Fruit fly (Drosophila melanogaster) whole organism, adult: ENCODE results near the gene MICU1.

Source experiments
- CG11617 ChIP-seq: fragments of 200-800 bp; sonication (Bioruptor generic); optimal IDR thresholded peaks from 2 replicates; lab custom pipeline; 2017; ENCODE audit warnings: mild to moderate bottlenecking, missing biosample characterization, missing genetic modification reagents, missing genetic modification characterization
- CG12768 ChIP-seq: fragments of 200-800 bp; sonication (Bioruptor generic); optimal IDR thresholded peaks from 2 replicates; lab custom pipeline; 2017; ENCODE audit warnings: missing biosample characterization, missing genetic modification characterization, mild to moderate bottlenecking, moderate library complexity, missing genetic modification reagents
- CG14711 ChIP-seq: fragments of 200-800 bp; sonication (Bioruptor generic); optimal IDR thresholded peaks from 2 replicates; lab custom pipeline; 2018; ENCODE audit warnings: missing biosample characterization, mild to moderate bottlenecking, missing genetic modification characterization, moderate library complexity
- CG1620 ChIP-seq: fragments of 200-800 bp; sonication (Bioruptor generic); optimal IDR thresholded peaks from 2 replicates; lab custom pipeline; 2016; ENCODE audit warnings: missing biosample characterization, missing genetic modification characterization
- CG33017 ChIP-seq: fragments of 200-800 bp; sonication (Bioruptor generic); optimal IDR thresholded peaks from 2 replicates; lab custom pipeline; 2018; ENCODE audit warnings: missing biosample characterization, mild to moderate bottlenecking, missing genetic modification characterization, moderate library complexity
- CG5204 ChIP-seq: fragments of 200-800 bp; sonication (Bioruptor generic); optimal IDR thresholded peaks from 2 replicates; lab custom pipeline; 2016; ENCODE audit warnings: missing biosample characterization, missing genetic modification characterization
- CG7045 ChIP-seq: fragments of 200-800 bp; sonication (Bioruptor generic); optimal IDR thresholded peaks from 2 replicates; lab custom pipeline; 2017; ENCODE audit warnings: missing biosample characterization, mild to moderate bottlenecking, missing genetic modification characterization
- CG7101 ChIP-seq: fragments of 200-800 bp; sonication (Bioruptor generic); optimal IDR thresholded peaks from 2 replicates; lab custom pipeline; 2018; ENCODE audit warnings: missing biosample characterization, mild to moderate bottlenecking, missing genetic modification characterization, moderate library complexity
- Clk ChIP-seq: fragments of 200-800 bp; sonication (Bioruptor generic); optimal IDR thresholded peaks from 2 replicates; lab custom pipeline; 2017; ENCODE audit warnings: missing biosample characterization, missing genetic modification characterization
- Crg-1 ChIP-seq: fragments of 200-800 bp; sonication (Bioruptor generic); optimal IDR thresholded peaks from 2 replicates; lab custom pipeline; 2016; ENCODE audit warnings: missing biosample characterization, missing genetic modification characterization
- Hr96 ChIP-seq: fragments of 200-800 bp; sonication (Bioruptor generic); optimal IDR thresholded peaks from 2 replicates; lab custom pipeline; 2016; ENCODE audit warnings: missing biosample characterization, missing genetic modification characterization
- Mnt ChIP-seq: fragments of 200-800 bp; sonication (Bioruptor generic); optimal IDR thresholded peaks from 2 replicates; lab custom pipeline; 2016; ENCODE audit warnings: missing biosample characterization, mild to moderate bottlenecking, missing genetic modification characterization
- bab1 ChIP-seq: fragments of 200-800 bp; sonication (Bioruptor generic); optimal IDR thresholded peaks from 3 replicates; lab custom pipeline; 2019; ENCODE audit warnings: missing biosample characterization, mild to moderate bottlenecking, missing genetic modification characterization, moderate library complexity
- cic ChIP-seq: fragments of 200-800 bp; sonication (Bioruptor generic); optimal IDR thresholded peaks from 2 replicates; lab custom pipeline; 2017; ENCODE audit warnings: missing biosample characterization, mild to moderate bottlenecking, missing genetic modification characterization, moderate library complexity
- cnc ChIP-seq, 2 experiments: fragments of >200 bp; optimal IDR thresholded peaks; 2 replicates each; lab custom pipeline; 2017
- kay ChIP-seq: fragments of 200-800 bp; sonication (Bioruptor generic); peaks from one replicate; lab custom pipeline; 2016; ENCODE audit warnings: missing biosample characterization, missing genetic modification characterization, borderline replicate concordance
- ovo ChIP-seq: fragments of 200-800 bp; sonication (Bioruptor generic); optimal IDR thresholded peaks from 2 replicates; lab custom pipeline; 2016; ENCODE audit warnings: missing biosample characterization, missing genetic modification characterization
- pad ChIP-seq: fragments of 200-800 bp; sonication (Bioruptor generic); optimal IDR thresholded peaks from 3 replicates; lab custom pipeline; 2017; ENCODE audit warnings: missing biosample characterization, missing genetic modification characterization, mild to moderate bottlenecking, moderate library complexity, missing genetic modification reagents
- tj ChIP-seq: fragments of 200-800 bp; sonication (Bioruptor generic); optimal IDR thresholded peaks from 3 replicates; lab custom pipeline; 2017; ENCODE audit warnings: missing biosample characterization, mild to moderate bottlenecking, missing genetic modification characterization, moderate library complexity
- toe ChIP-seq: fragments of 200-800 bp; sonication (Bioruptor generic); optimal IDR thresholded peaks from 2 replicates; lab custom pipeline; 2016; ENCODE audit warnings: missing biosample characterization, missing genetic modification characterization

MICU1 gene

DNA sequence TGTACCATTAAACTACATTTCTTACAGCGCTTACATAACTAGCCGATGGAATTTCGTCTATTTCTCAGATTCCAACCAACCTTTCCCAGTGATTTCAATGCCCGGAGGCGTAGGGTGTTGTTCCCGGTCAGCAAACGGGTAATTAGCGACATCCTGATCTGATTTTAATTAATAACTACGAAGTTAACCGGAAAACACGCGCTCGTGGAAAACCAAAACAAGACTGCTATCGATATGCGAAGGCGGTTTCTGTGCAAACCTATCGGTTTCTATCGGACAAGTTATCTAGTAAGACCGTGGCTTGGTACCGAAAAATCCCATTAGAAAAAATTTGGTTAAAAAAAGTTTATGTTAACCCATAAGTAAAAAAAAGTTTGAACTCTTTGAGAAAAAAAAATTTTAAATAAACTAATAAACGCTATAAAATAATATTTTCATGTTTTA, 40.8 kb downstream of the MICU1 start, which contains the start of gene mEFG1:
TSS of gene mEFG1 (minus strand) at position 253 of the 444 bp plus-strand sequence.
- TF ChIP-seq CG14711 (tag; lab: Kevin White, UChicago) (peak; percentile 34), bab1 (GFP tag; lab: Kevin White, UChicago) (peak; percentile 28), Mnt (GFP tag; lab: Kevin White, UChicago) (peak; percentile 87), pad (GFP tag; lab: Kevin White, UChicago) (no peak), CG7101 (tag; lab: Kevin White, UChicago) (peak; percentile 17)

DNA sequence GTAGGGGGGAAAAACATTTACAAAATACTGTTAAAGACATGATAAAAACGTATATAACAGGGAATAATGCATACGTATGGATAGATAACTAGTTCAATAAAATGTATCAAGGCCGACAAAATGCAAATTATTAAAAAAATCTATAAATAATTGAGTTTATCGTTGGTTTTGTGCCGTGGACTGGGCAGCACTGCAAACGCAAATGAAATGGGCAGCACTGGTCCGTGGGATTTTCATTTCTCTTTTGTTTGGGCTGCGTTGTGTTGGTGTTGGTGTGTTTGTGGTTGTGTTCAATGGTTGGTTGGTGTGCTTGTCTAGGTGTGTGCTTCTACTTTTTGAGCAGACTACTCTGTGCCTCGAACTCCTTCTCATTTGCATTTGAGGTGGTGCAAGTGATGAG, 44.6 kb downstream of the MICU1 start:
- no peak for TF ChIP-seq CG5204 (GFP tag; lab: Kevin White, UChicago)
- TF ChIP-seq Hr96 (GFP tag; lab: Kevin White, UChicago) = no peak
- TF ChIP-seq toe = no peak
- TF ChIP-seq tj (GFP tag; lab: Kevin White, UChicago) = no peak
- TF ChIP-seq bab1 (GFP tag; lab: Kevin White, UChicago) = no peak
- no peak for TF ChIP-seq CG14711 (tag; lab: Kevin White, UChicago)

DNA sequence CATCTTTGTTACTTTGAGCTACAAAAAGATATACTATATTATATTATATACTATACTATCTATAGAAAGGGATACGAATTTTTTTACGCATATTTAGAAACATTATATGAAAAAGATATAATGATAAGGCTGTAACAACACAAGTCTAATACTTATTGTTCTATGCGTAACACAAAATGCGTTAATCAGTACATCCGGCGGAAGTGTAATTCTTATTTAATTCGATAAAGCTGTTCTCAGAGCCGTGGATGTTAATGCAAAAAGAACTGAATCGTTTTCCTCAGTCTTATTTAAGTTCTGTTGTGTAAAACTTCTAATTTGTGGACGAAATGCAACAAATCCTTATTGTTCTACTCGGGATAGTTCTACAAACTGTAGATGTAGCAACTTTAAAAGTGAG, 45.4 kb downstream of the MICU1 start, which contains the start of gene CG43799:
TSS of gene CG43799 (plus strand) at position 301 of the 400 bp plus-strand sequence.
- TF ChIP-seq CG14711 (tag; lab: Kevin White, UChicago) (no peak), cnc (optimal IDR thresholded peaks at IDR 0.05; lab: Kevin White, UChicago) (no peak), CG1620 (no peak)

DNA sequence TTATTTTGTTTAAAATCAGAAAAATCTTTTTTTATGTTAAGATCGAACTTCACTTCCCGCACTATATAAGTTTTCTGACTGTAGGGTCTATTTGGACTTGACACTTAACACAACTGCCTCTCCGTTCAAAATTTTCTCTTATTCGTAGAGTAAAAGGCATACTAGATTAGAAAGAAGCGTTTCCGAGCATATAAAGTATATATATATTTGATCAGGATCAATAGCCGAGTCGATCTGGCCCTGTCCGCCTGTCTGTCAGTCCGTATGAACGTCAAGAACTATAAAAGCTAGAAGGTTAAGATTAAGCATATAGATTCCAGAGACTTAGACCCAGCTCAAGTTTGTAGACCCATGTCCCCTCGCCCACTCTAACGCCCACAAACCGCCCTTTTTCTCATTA, 50.7 kb downstream of the MICU1 start, which contains the start of gene CG43800:
TSS of gene CG43800 (minus strand) at position 101 of the 400 bp plus-strand sequence.
- TF ChIP-seq CG11617 (no peak), Clk (no peak), cnc (optimal IDR thresholded peaks at IDR 0.05; lab: Kevin White, UChicago) (no peak), Mnt (GFP tag; lab: Kevin White, UChicago) (no peak), Crg-1 (GFP tag; lab: Kevin White, UChicago) (no peak), Hr96 (GFP tag; lab: Kevin White, UChicago) (no peak), CG12768 (no peak), CG7045 (no peak), pad (GFP tag; lab: Kevin White, UChicago) (no peak), CG1620 (no peak), ovo (no peak), tj (GFP tag; lab: Kevin White, UChicago) (no peak), kay (GFP tag; lab: Kevin White, UChicago) (no peak), CG33017 (tag; lab: Kevin White, UChicago) (no peak), CG14711 (tag; lab: Kevin White, UChicago) (no peak), toe (no peak), cic (GFP tag; lab: Kevin White, UChicago) (no peak), CG5204 (GFP tag; lab: Kevin White, UChicago) (no peak), bab1 (GFP tag; lab: Kevin White, UChicago) (no peak)
